Fruit fly (Drosophila melanogaster): Measurements from ENCODE around the gene RnpS1.

Gene RnpS1

dm6 chr3R:9529387-9529897, 22.4 kb upstream of the RnpS1 start:
- TF ChIP-seq CG33017 (tag; optimal IDR thresholded peaks at IDR 0.05): peak; percentile 51
- no peak for TF ChIP-seq CG1620 (GFP tag; optimal IDR thresholded peaks at IDR 0.05)
- TF ChIP-seq cnc (optimal IDR thresholded peaks at IDR 0.05): no peak
- TF ChIP-seq tj (GFP tag; optimal IDR thresholded peaks at IDR 0.05): peak; percentile 21
- peak; percentile 7 for TF ChIP-seq CG7045 (GFP tag; optimal IDR thresholded peaks at IDR 0.05)
- TF ChIP-seq kay (GFP tag; ENCODE audit: borderline replicate concordance): peak; percentile 71
- TF ChIP-seq CG7101 (tag; optimal IDR thresholded peaks at IDR 0.05): peak; percentile 8

- TF ChIP-seq kay (GFP tag; ENCODE audit: borderline replicate concordance) (peak; percentile 19), ovo (GFP tag; optimal IDR thresholded peaks at IDR 0.05) (peak; percentile 68), cic (GFP tag; optimal IDR thresholded peaks at IDR 0.05) (no peak), toe (GFP tag; optimal IDR thresholded peaks at IDR 0.05) (no peak)
Observed at dm6 chr3R:9529913-9530312, 21.9 kb upstream of the RnpS1 start.

- peak; percentile 56 for TF ChIP-seq kay (GFP tag; ENCODE audit: borderline replicate concordance)
- TF ChIP-seq tj (GFP tag; optimal IDR thresholded peaks at IDR 0.05): no peak
- TF ChIP-seq CG7045 (GFP tag; optimal IDR thresholded peaks at IDR 0.05): no peak
- TF ChIP-seq cic (GFP tag; optimal IDR thresholded peaks at IDR 0.05): peak; percentile 85
- TF ChIP-seq CG12768 (GFP tag; optimal IDR thresholded peaks at IDR 0.05): peak; percentile 39
- TF ChIP-seq bab1 (GFP tag; optimal IDR thresholded peaks at IDR 0.05): no peak
- TF ChIP-seq CG7101 (tag; optimal IDR thresholded peaks at IDR 0.05): no peak
- no peak for TF ChIP-seq Mnt (GFP tag; optimal IDR thresholded peaks at IDR 0.05)
- no peak for TF ChIP-seq CG1620 (GFP tag; optimal IDR thresholded peaks at IDR 0.05)
- TF ChIP-seq ovo (GFP tag; optimal IDR thresholded peaks at IDR 0.05): peak; percentile 64
- no peak for TF ChIP-seq CG14711 (tag; optimal IDR thresholded peaks at IDR 0.05)
Observed at dm6 chr3R:9532437-9533180, 19.2 kb upstream of the RnpS1 start, which contains the start of gene by. by (minus strand) TSS chr3R:9533011.

dm6 chr3R:9533181-9534124, 18.4 kb upstream of the RnpS1 start:
- TF ChIP-seq CG7045 (GFP tag; optimal IDR thresholded peaks at IDR 0.05) (peak; percentile 96), CG12768 (GFP tag; optimal IDR thresholded peaks at IDR 0.05) (peak; percentile 95), toe (GFP tag; optimal IDR thresholded peaks at IDR 0.05) (peak; percentile 94), Mnt (GFP tag; optimal IDR thresholded peaks at IDR 0.05) (peak; percentile 82), kay (GFP tag; ENCODE audit: borderline replicate concordance) (peak; percentile 98), cic (GFP tag; optimal IDR thresholded peaks at IDR 0.05) (peak; percentile 72), Clk (GFP tag; optimal IDR thresholded peaks at IDR 0.05) (peak; percentile 93), Crg-1 (GFP tag; optimal IDR thresholded peaks at IDR 0.05) (peak; percentile 87), Hr96 (GFP tag; optimal IDR thresholded peaks at IDR 0.05) (peak; percentile 88), CG33017 (tag; optimal IDR thresholded peaks at IDR 0.05) (peak; percentile 88), tj (GFP tag; optimal IDR thresholded peaks at IDR 0.05) (peak; percentile 89), CG5204 (GFP tag; optimal IDR thresholded peaks at IDR 0.05) (peak; percentile 96), CG1620 (GFP tag; optimal IDR thresholded peaks at IDR 0.05) (peak; percentile 92), bab1 (GFP tag; optimal IDR thresholded peaks at IDR 0.05) (peak; percentile 84), pad (GFP tag; optimal IDR thresholded peaks at IDR 0.05) (peak; percentile 90), CG7101 (tag; optimal IDR thresholded peaks at IDR 0.05) (peak; percentile 93), CG11617 (GFP tag; optimal IDR thresholded peaks at IDR 0.05) (peak; percentile 99), cnc (optimal IDR thresholded peaks at IDR 0.05) (peak; percentile 19 to 66), ovo (GFP tag; optimal IDR thresholded peaks at IDR 0.05) (peak; percentile 57), CG14711 (tag; optimal IDR thresholded peaks at IDR 0.05) (peak; percentile 81)

dm6 chr3R:9534125-9534496, 17.7 kb upstream of the RnpS1 start:
- TF ChIP-seq CG1620 (GFP tag; optimal IDR thresholded peaks at IDR 0.05) (peak; percentile 26), CG7101 (tag; optimal IDR thresholded peaks at IDR 0.05) (peak; percentile 70), pad (GFP tag; optimal IDR thresholded peaks at IDR 0.05) (no peak), CG33017 (tag; optimal IDR thresholded peaks at IDR 0.05) (peak; percentile 46), ovo (GFP tag; optimal IDR thresholded peaks at IDR 0.05) (no peak), CG14711 (tag; optimal IDR thresholded peaks at IDR 0.05) (peak; percentile 68), cic (GFP tag; optimal IDR thresholded peaks at IDR 0.05) (no peak), CG5204 (GFP tag; optimal IDR thresholded peaks at IDR 0.05) (no peak), CG7045 (GFP tag; optimal IDR thresholded peaks at IDR 0.05) (peak; percentile 29), Hr96 (GFP tag; optimal IDR thresholded peaks at IDR 0.05) (no peak), cnc (optimal IDR thresholded peaks at IDR 0.05) (no peak), kay (GFP tag; ENCODE audit: borderline replicate concordance) (no peak), bab1 (GFP tag; optimal IDR thresholded peaks at IDR 0.05) (peak; percentile 12), toe (GFP tag; optimal IDR thresholded peaks at IDR 0.05) (no peak), Crg-1 (GFP tag; optimal IDR thresholded peaks at IDR 0.05) (no peak), Mnt (GFP tag; optimal IDR thresholded peaks at IDR 0.05) (no peak), Clk (GFP tag; optimal IDR thresholded peaks at IDR 0.05) (no peak), CG11617 (GFP tag; optimal IDR thresholded peaks at IDR 0.05) (peak; percentile 43)
